Fruit fly (Drosophila melanogaster) whole organism, embryonic: ENCODE measurements around the gene Hsp83.

Experiments used
- Blimp-1 ChIP-seq: fragments of 200-800 bp; sonication (Bioruptor generic); optimal IDR thresholded peaks from 3 replicates; lab custom pipeline; 2018; ENCODE audit warnings: missing biosample characterization, missing genetic modification characterization, mild to moderate bottlenecking, moderate library complexity, missing genetic modification reagents
- BtbVII ChIP-seq: fragments of 200-800 bp; sonication (Bioruptor generic); optimal IDR thresholded peaks from 3 replicates; lab custom pipeline; 2017; ENCODE audit warnings: missing biosample characterization, mild to moderate bottlenecking, missing genetic modification characterization
- CG10431 ChIP-seq: fragments of 200-800 bp; sonication (Bioruptor generic); optimal IDR thresholded peaks from 3 replicates; lab custom pipeline; 2018; ENCODE audit warnings: missing biosample characterization, mild to moderate bottlenecking, missing genetic modification characterization
- CG12236 ChIP-seq: fragments of 200-800 bp; sonication (Bioruptor generic); optimal IDR thresholded peaks from 2 replicates; lab custom pipeline; 2016; ENCODE audit warnings: missing biosample characterization, missing genetic modification characterization
- CG12299 ChIP-seq: fragments of 200-800 bp; sonication (Bioruptor generic); optimal IDR thresholded peaks from 2 replicates; lab custom pipeline; 2018; ENCODE audit warnings: missing biosample characterization, mild to moderate bottlenecking, missing genetic modification characterization
- CG15269 ChIP-seq: fragments of 200-800 bp; sonication (Bioruptor generic); optimal IDR thresholded peaks from 2 replicates; lab custom pipeline; 2018; ENCODE audit warnings: missing biosample characterization, mild to moderate bottlenecking, missing genetic modification characterization, moderate library complexity
- CG16813 ChIP-seq: fragments of 200-800 bp; sonication (Bioruptor generic); IDR thresholded peaks from 3 replicates; pipeline ENCODE4 v1.3.6; 2022; ENCODE audit warnings: missing biosample characterization, missing genetic modification characterization; ENCODE audit not compliant: partially characterized antibody
- CG18262 ChIP-seq: fragments of 200-800 bp; optimal IDR thresholded peaks from 3 replicates; lab custom pipeline; 2019; ENCODE audit warnings: missing biosample characterization, mild to moderate bottlenecking, missing genetic modification characterization, moderate library complexity
- CG18619 ChIP-seq: fragments of 200-800 bp; sonication (Bioruptor generic); optimal IDR thresholded peaks from 3 replicates; lab custom pipeline; 2017; ENCODE audit warnings: missing biosample characterization, mild to moderate bottlenecking, missing genetic modification characterization
- CG2199 ChIP-seq: fragments of 200-800 bp; sonication (Bioruptor generic); IDR thresholded peaks from 3 replicates; pipeline ENCODE4 v1.3.6; 2022; ENCODE audit warnings: missing biosample characterization, missing genetic modification characterization
- CG3407 ChIP-seq: fragments of 200-800 bp; sonication (Bioruptor generic); optimal IDR thresholded peaks from 2 replicates; lab custom pipeline; 2018; ENCODE audit warnings: missing biosample characterization, mild to moderate bottlenecking, missing genetic modification characterization
- CG34422 ChIP-seq: fragments of 200-800 bp; sonication (Bioruptor generic); IDR thresholded peaks from 3 replicates; pipeline ENCODE4 v1.3.6; 2022; ENCODE audit warnings: missing biosample characterization, missing genetic modification characterization
- CG3847 ChIP-seq: fragments of 200-800 bp; sonication (Bioruptor generic); IDR thresholded peaks from 2 replicates; pipeline ENCODE4 v1.3.6; 2022; ENCODE audit warnings: missing biosample characterization, missing genetic modification characterization
- CG42726 ChIP-seq: fragments of 200-800 bp; sonication (Bioruptor generic); IDR thresholded peaks from 2 replicates; pipeline ENCODE4 v1.3.6; 2022; ENCODE audit warnings: missing biosample characterization, missing genetic modification characterization; ENCODE audit not compliant: partially characterized antibody
- CG5245 ChIP-seq: fragments of 200-800 bp; sonication (Bioruptor generic); optimal IDR thresholded peaks from 3 replicates; lab custom pipeline; 2016; ENCODE audit warnings: missing biosample characterization, missing genetic modification characterization
- CG5953 ChIP-seq: fragments of 200-800 bp; sonication (Bioruptor generic); IDR thresholded peaks from 2 replicates; pipeline ENCODE4 v1.3.6; 2022; ENCODE audit warnings: missing biosample characterization, missing genetic modification characterization
- CG8924 ChIP-seq: fragments of 200-800 bp; optimal IDR thresholded peaks from 3 replicates; lab custom pipeline; 2019; ENCODE audit warnings: missing biosample characterization, mild to moderate bottlenecking, missing genetic modification characterization, moderate library complexity
- CG9797 ChIP-seq: fragments of 200-800 bp; sonication (Bioruptor generic); optimal IDR thresholded peaks from 3 replicates; lab custom pipeline; 2018; ENCODE audit warnings: missing biosample characterization, mild to moderate bottlenecking, missing genetic modification characterization
- CG9932 ChIP-seq: fragments of 200-800 bp; sonication (Bioruptor generic); IDR thresholded peaks from 2 replicates; pipeline ENCODE4 v1.3.6; 2022; ENCODE audit warnings: missing biosample characterization, missing genetic modification characterization
- CkIIα-i1 ChIP-seq: fragments of 200-800 bp; sonication (Bioruptor generic); IDR thresholded peaks from 2 replicates; pipeline ENCODE4 v1.3.6; 2022; ENCODE audit warnings: missing biosample characterization, missing genetic modification characterization
- Dek ChIP-seq: fragments of 200-800 bp; sonication (Bioruptor generic); optimal IDR thresholded peaks from 3 replicates; lab custom pipeline; 2019; ENCODE audit warnings: missing biosample characterization, mild to moderate bottlenecking, missing genetic modification characterization, moderate library complexity
- Dfd ChIP-seq, 2 experiments: fragments of >200 bp; optimal IDR thresholded peaks; 2 replicates each; lab custom pipeline; 2017; ENCODE audit warnings: missing biosample characterization in 2 of 2, missing genetic modification characterization in 2 of 2
- Dip3 ChIP-seq: fragments of 200-800 bp; sonication (Bioruptor generic); optimal IDR thresholded peaks from 3 replicates; lab custom pipeline; 2016; ENCODE audit warnings: missing biosample characterization, missing genetic modification characterization
- Doc2 ChIP-seq: fragments of 200-800 bp; sonication (Bioruptor generic); IDR thresholded peaks from 2 replicates; pipeline ENCODE4 v1.3.6; 2022; ENCODE audit warnings: missing biosample characterization, missing genetic modification characterization
- Ets65A ChIP-seq: fragments of 200-800 bp; sonication (Bioruptor generic); peaks from one replicate; lab custom pipeline; 2016; ENCODE audit warnings: missing biosample characterization, missing genetic modification characterization
- Fer2 ChIP-seq: fragments of 200-800 bp; sonication (Bioruptor generic); optimal IDR thresholded peaks from 2 replicates; lab custom pipeline; 2018; ENCODE audit warnings: missing biosample characterization, mild to moderate bottlenecking, missing genetic modification characterization, moderate library complexity
- GATAe ChIP-seq: fragments of 200-800 bp; sonication (Bioruptor generic); conservative IDR thresholded peaks from 2 replicates; pipeline ENCODE4 v1.3.6; 2022; ENCODE audit warnings: missing biosample characterization, missing genetic modification characterization
- HHEX ChIP-seq: fragments of 200-800 bp; sonication (Bioruptor generic); optimal IDR thresholded peaks from 3 replicates; lab custom pipeline; 2017; ENCODE audit warnings: missing biosample characterization, mild to moderate bottlenecking, missing genetic modification characterization, missing genetic modification reagents
- Hr3 ChIP-seq: fragments of 200-800 bp; sonication (Bioruptor generic); optimal IDR thresholded peaks from 3 replicates; lab custom pipeline; 2016; ENCODE audit warnings: missing biosample characterization, missing genetic modification characterization
- Med ChIP-seq: fragments of 200-800 bp; sonication (Bioruptor generic); peaks from one replicate; lab custom pipeline; 2016; ENCODE audit warnings: missing biosample characterization, missing genetic modification characterization, mild to moderate bottlenecking, inconsistent platforms, moderate library complexity
- Sry-δ ChIP-seq: fragments of 200-800 bp; sonication (Bioruptor generic); optimal IDR thresholded peaks from 2 replicates; lab custom pipeline; 2016; ENCODE audit warnings: missing biosample characterization, missing genetic modification characterization
- Xrp1 ChIP-seq: fragments of 200-800 bp; sonication (Bioruptor generic); IDR thresholded peaks from 2 replicates; pipeline ENCODE4 v1.3.6; 2022; ENCODE audit warnings: missing biosample characterization, missing genetic modification characterization
- YL-1 ChIP-seq: fragments of 200-800 bp; sonication (Bioruptor generic); optimal IDR thresholded peaks from 3 replicates; lab custom pipeline; 2017; ENCODE audit warnings: missing biosample characterization, mild to moderate bottlenecking, missing genetic modification characterization
- abd-A ChIP-seq: fragments of 200-800 bp; sonication (Bioruptor generic); optimal IDR thresholded peaks from 3 replicates; lab custom pipeline; 2019; ENCODE audit warnings: missing biosample characterization, mild to moderate bottlenecking, missing genetic modification characterization, moderate library complexity
- az2 ChIP-seq: fragments of 200-800 bp; sonication (Bioruptor generic); optimal IDR thresholded peaks from 3 replicates; lab custom pipeline; 2016; ENCODE audit warnings: missing biosample characterization, missing genetic modification characterization
- cad ChIP-seq: fragments of >200 bp; optimal IDR thresholded peaks from 2 replicates; lab custom pipeline; 2017; ENCODE audit warnings: missing biosample characterization, missing genetic modification characterization
- cwo ChIP-seq: fragments of 200-800 bp; sonication (Bioruptor generic); optimal IDR thresholded peaks from 3 replicates; lab custom pipeline; 2017; ENCODE audit warnings: missing biosample characterization, missing genetic modification characterization, mild to moderate bottlenecking, moderate library complexity, missing genetic modification reagents
- dmrt99B ChIP-seq: fragments of 200-800 bp; sonication (Bioruptor generic); optimal IDR thresholded peaks from 2 replicates; lab custom pipeline; 2018; ENCODE audit warnings: missing biosample characterization, mild to moderate bottlenecking, missing genetic modification characterization, moderate library complexity
- ewg ChIP-seq: fragments of 200-800 bp; sonication (Bioruptor generic); optimal IDR thresholded peaks from 3 replicates; lab custom pipeline; 2017; ENCODE audit warnings: mild to moderate bottlenecking, missing biosample characterization, missing genetic modification reagents, missing genetic modification characterization
- eyg ChIP-seq: fragments of 200-800 bp; sonication (Bioruptor generic); optimal IDR thresholded peaks from 3 replicates; lab custom pipeline; 2016; ENCODE audit warnings: missing biosample characterization, missing genetic modification characterization
- fd102C ChIP-seq: fragments of 200-800 bp; sonication (Bioruptor generic); optimal IDR thresholded peaks from 2 replicates; lab custom pipeline; 2018; ENCODE audit warnings: missing biosample characterization, mild to moderate bottlenecking, missing genetic modification characterization, moderate library complexity
- lmd ChIP-seq: fragments of 200-800 bp; sonication (Bioruptor generic); IDR thresholded peaks from 2 replicates; pipeline ENCODE4 v1.3.6; 2022; ENCODE audit warnings: missing biosample characterization, missing genetic modification characterization
- sob ChIP-seq: fragments of 200-800 bp; sonication (Bioruptor generic); IDR thresholded peaks from 2 replicates; pipeline ENCODE4 v1.3.6; 2022; ENCODE audit warnings: missing biosample characterization, missing genetic modification characterization
- sqz ChIP-seq: fragments of 200-800 bp; sonication (Bioruptor generic); optimal IDR thresholded peaks from 3 replicates; lab custom pipeline; 2018; ENCODE audit warnings: missing biosample characterization, mild to moderate bottlenecking, missing genetic modification characterization
- sug ChIP-seq: fragments of 200-800 bp; optimal IDR thresholded peaks from 2 replicates; lab custom pipeline; 2019; ENCODE audit warnings: missing biosample characterization, mild to moderate bottlenecking, missing genetic modification characterization, moderate library complexity
- tgo ChIP-seq: fragments of 200-800 bp; sonication (Bioruptor generic); IDR thresholded peaks from 3 replicates; pipeline ENCODE4 v1.3.6; 2022; ENCODE audit warnings: missing biosample characterization, missing genetic modification characterization
- unc-4 ChIP-seq: fragments of 200-800 bp; sonication (Bioruptor generic); IDR thresholded peaks from 2 replicates; pipeline ENCODE4 v1.3.6; 2022; ENCODE audit warnings: missing biosample characterization, missing genetic modification characterization; ENCODE audit not compliant: partially characterized antibody
- vvl ChIP-seq: fragments of 200-800 bp; sonication (Bioruptor generic); IDR thresholded peaks from 2 replicates; pipeline ENCODE4 v1.3.6; 2022; ENCODE audit warnings: missing biosample characterization, missing genetic modification characterization

The Hsp83 gene

dm6 chr3L:3149060-3149872 is 43.5 kb upstream of the Hsp83 start (continued):
- TF ChIP-seq CG34422 (GFP tag; lab: Robert Waterston, UW), result peak; percentile 73; the same call in 2 of the 3 replicates
- no peak for TF ChIP-seq lmd
- peak; percentile 42 for TF ChIP-seq unc-4 (GFP tag; lab: Robert Waterston, UW)
- TF ChIP-seq Dek (tag; lab: Kevin White, UChicago), result no peak
- peak; percentile 13; the same call in 1 of the 2 replicates for TF ChIP-seq CG9932 (GFP tag; lab: Robert Waterston, UW)
- no peak for TF ChIP-seq CG18619 (GFP tag; lab: Kevin White, UChicago)
- peak; percentile 46 for TF ChIP-seq cwo (GFP tag; lab: Kevin White, UChicago)
- TF ChIP-seq abd-A, result peak; percentile 99
- TF ChIP-seq BtbVII, result peak; percentile 99
- TF ChIP-seq CG12236 (GFP tag; lab: Kevin White, UChicago), result no peak
- no peak for TF ChIP-seq fd102C (GFP tag; lab: Kevin White, UChicago)
- no peak for TF ChIP-seq CG10431 (GFP tag; lab: Kevin White, UChicago)
- no peak for TF ChIP-seq dmrt99B (tag; lab: Kevin White, UChicago)
- peak; percentile 33; the same call in 1 of the 2 replicates for TF ChIP-seq vvl (GFP tag; lab: Robert Waterston, UW)
- peak; percentile 23; the same call in 1 of the 2 replicates for TF ChIP-seq CG42726 (GFP tag; lab: Robert Waterston, UW)
- 0 out of 2 replicates have a peak, but pooled peaks have one; percentile 6 for TF ChIP-seq CG3847 (GFP tag; lab: Robert Waterston, UW)
- no peak for TF ChIP-seq CG18262 (tag; lab: Kevin White, UChicago)
- TF ChIP-seq ewg, result peak; percentile 10
- peak; percentile 85 for TF ChIP-seq YL-1
- peak; percentile 33; the same call in 1 of the 2 replicates for TF ChIP-seq GATAe (GFP tag; lab: Robert Waterston, UW)
- TF ChIP-seq HHEX (GFP tag; lab: Kevin White, UChicago), result peak; percentile 16

dm6 chr3L:3150376-3150775 is 42.4 kb upstream of the Hsp83 start:
- TF ChIP-seq Blimp-1 (no peak), CG5953 (0 out of 2 replicates have a peak, but pooled peaks have one; percentile 4), sob (GFP tag; lab: Robert Waterston, UW) (0 out of 2 replicates have a peak, but pooled peaks have one; percentile 29), Xrp1 (GFP tag; lab: Robert Waterston, UW) (no peak), Dfd (GFP tag; optimal IDR thresholded peaks at IDR 0.05; lab: Kevin White, UChicago) (peak in 1 of 2 experiments; percentile 91), Med (peak; percentile 53), az2 (no peak), CG2199 (GFP tag; lab: Robert Waterston, UW) (no peak), Ets65A (peak; percentile 86), CG15269 (tag; lab: Kevin White, UChicago) (no peak), CG42726 (GFP tag; lab: Robert Waterston, UW) (0 out of 2 replicates have a peak, but pooled peaks have one; percentile 21)

DNA sequence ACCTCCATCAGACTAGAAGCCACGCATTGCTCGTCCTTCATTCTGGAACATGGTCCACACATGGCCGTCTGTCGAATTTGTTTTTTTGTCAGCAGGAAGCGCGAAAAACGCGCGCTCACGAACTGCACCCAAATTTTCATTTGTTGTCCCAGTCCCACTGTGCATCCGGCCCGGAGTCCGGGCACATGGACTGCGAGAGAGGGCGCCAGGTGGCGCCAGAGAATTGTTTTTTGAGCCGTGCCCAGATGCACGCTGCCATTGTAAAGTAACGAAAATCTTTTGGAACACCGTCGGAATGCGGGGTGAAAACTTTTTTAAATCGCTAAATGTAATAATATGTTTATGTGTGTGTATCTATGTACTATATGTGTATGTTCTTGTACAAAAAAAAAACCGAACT is 35.1 kb upstream of the Hsp83 start:
- TF ChIP-seq CG3407 (GFP tag; lab: Kevin White, UChicago) (no peak), Hr3 (no peak), CG5245 (no peak), sug (no peak), Fer2 (tag; lab: Kevin White, UChicago) (no peak), Dip3 (GFP tag; lab: Kevin White, UChicago) (no peak), CG8924 (tag; lab: Kevin White, UChicago) (no peak), cad (no peak), eyg (GFP tag; lab: Kevin White, UChicago) (no peak), Doc2 (no peak), CG9797 (GFP tag; lab: Kevin White, UChicago) (no peak), CkIIα-i1 (no peak), CG16813 (GFP tag; lab: Robert Waterston, UW) (no peak), tgo (GFP tag; lab: Robert Waterston, UW) (no peak), CG12299 (tag; lab: Kevin White, UChicago) (no peak), Sry-δ (no peak), sqz (GFP tag; lab: Kevin White, UChicago) (no peak)
